Fruit fly (Drosophila melanogaster) whole organism, embryonic: ENCODE measurements around the gene AP-2alpha.

Experiments used
- Antp ChIP-seq: fragments of 200-800 bp; sonication (Bioruptor generic); optimal IDR thresholded peaks from 3 replicates; lab custom pipeline; 2016; ENCODE audit warnings: missing biosample characterization, missing genetic modification characterization
- Bteb2 ChIP-seq: fragments of 200-800 bp; sonication (Bioruptor generic); optimal IDR thresholded peaks from 2 replicates; lab custom pipeline; 2016; ENCODE audit warnings: missing biosample characterization, missing genetic modification characterization
- C15 ChIP-seq: fragments of 200-800 bp; sonication (Bioruptor generic); IDR thresholded peaks from 3 replicates; pipeline ENCODE4 v1.3.6; 2022; ENCODE audit warnings: missing biosample characterization, missing genetic modification characterization
- CG12219 ChIP-seq: fragments of 200-800 bp; sonication (Bioruptor generic); optimal IDR thresholded peaks from 3 replicates; lab custom pipeline; 2018; ENCODE audit warnings: missing biosample characterization, mild to moderate bottlenecking, missing genetic modification characterization
- CG12391 ChIP-seq: fragments of 200-800 bp; sonication (Bioruptor generic); optimal IDR thresholded peaks from 3 replicates; lab custom pipeline; 2018; ENCODE audit warnings: missing biosample characterization, mild to moderate bottlenecking, missing genetic modification characterization, moderate library complexity
- CG15696 ChIP-seq: fragments of 200-800 bp; sonication (Bioruptor generic); optimal IDR thresholded peaks from 2 replicates; lab custom pipeline; 2019; ENCODE audit warnings: missing biosample characterization, mild to moderate bottlenecking, missing genetic modification characterization, moderate library complexity
- CG16779 ChIP-seq: fragments of 200-800 bp; sonication (Bioruptor generic); IDR thresholded peaks from 2 replicates; pipeline ENCODE4 v1.3.6; 2022; ENCODE audit warnings: missing biosample characterization, missing genetic modification characterization
- CG17802 ChIP-seq: fragments of 200-800 bp; sonication (Bioruptor generic); optimal IDR thresholded peaks from 2 replicates; lab custom pipeline; 2018; ENCODE audit warnings: missing biosample characterization, mild to moderate bottlenecking, missing genetic modification characterization, moderate library complexity
- CG18476 ChIP-seq: fragments of 200-800 bp; sonication (Bioruptor generic); optimal IDR thresholded peaks from 2 replicates; lab custom pipeline; 2016; ENCODE audit warnings: missing biosample characterization, mild to moderate bottlenecking, missing genetic modification characterization
- CG18599 ChIP-seq: fragments of 200-800 bp; sonication (Bioruptor generic); optimal IDR thresholded peaks from 3 replicates; lab custom pipeline; 2017; ENCODE audit warnings: missing biosample characterization, missing genetic modification characterization, mild to moderate bottlenecking, moderate library complexity, missing genetic modification reagents
- CG18764 ChIP-seq: fragments of 200-800 bp; sonication (Bioruptor generic); optimal IDR thresholded peaks from 3 replicates; lab custom pipeline; 2016; ENCODE audit warnings: missing biosample characterization, missing genetic modification characterization
- CG31388 ChIP-seq: fragments of 200-800 bp; sonication (Bioruptor generic); optimal IDR thresholded peaks from 2 replicates; lab custom pipeline; 2016; ENCODE audit warnings: missing biosample characterization, missing genetic modification characterization
- CG31441 ChIP-seq: fragments of 200-800 bp; sonication (Bioruptor generic); IDR thresholded peaks from 2 replicates; pipeline ENCODE4 v1.3.6; 2022; ENCODE audit warnings: missing biosample characterization, missing genetic modification characterization
- CG3838 ChIP-seq: fragments of 200-800 bp; sonication (Bioruptor generic); optimal IDR thresholded peaks from 3 replicates; lab custom pipeline; 2016; ENCODE audit warnings: missing biosample characterization, missing genetic modification characterization
- CG4707 ChIP-seq: fragments of 200-800 bp; sonication (Bioruptor generic); optimal IDR thresholded peaks from 2 replicates; lab custom pipeline; 2018; ENCODE audit warnings: missing biosample characterization, mild to moderate bottlenecking, missing genetic modification characterization, moderate library complexity
- CG4730 ChIP-seq: fragments of 200-800 bp; sonication (Bioruptor generic); IDR thresholded peaks from 2 replicates; pipeline ENCODE4 v1.3.6; 2022; ENCODE audit warnings: missing biosample characterization, missing genetic modification characterization
- CG7928 ChIP-seq: fragments of 200-800 bp; sonication (Bioruptor generic); optimal IDR thresholded peaks from 2 replicates; lab custom pipeline; 2017; ENCODE audit warnings: missing biosample characterization, mild to moderate bottlenecking, missing genetic modification characterization
- Dfd ChIP-seq, 2 experiments: fragments of >200 bp; optimal IDR thresholded peaks; 2 replicates each; lab custom pipeline; 2017; ENCODE audit warnings: missing biosample characterization in 2 of 2, missing genetic modification characterization in 2 of 2
- Dip3 ChIP-seq: fragments of 200-800 bp; sonication (Bioruptor generic); optimal IDR thresholded peaks from 3 replicates; lab custom pipeline; 2016; ENCODE audit warnings: missing biosample characterization, missing genetic modification characterization
- Doc3 ChIP-seq: fragments of 200-800 bp; sonication (Bioruptor generic); IDR thresholded peaks from 3 replicates; pipeline ENCODE4 v1.3.6; 2022; ENCODE audit warnings: missing biosample characterization, missing genetic modification characterization; ENCODE audit not compliant: partially characterized antibody
- Dref ChIP-seq: fragments of 200-800 bp; sonication (Bioruptor generic); IDR thresholded peaks from 2 replicates; pipeline ENCODE4 v1.3.6; 2022; ENCODE audit warnings: missing biosample characterization, missing genetic modification characterization
- E2f2 ChIP-seq: fragments of 200-800 bp; sonication (Bioruptor generic); IDR thresholded peaks from 2 replicates; pipeline ENCODE4 v1.3.6; 2022; ENCODE audit warnings: missing biosample characterization, missing genetic modification characterization
- ERR ChIP-seq: fragments of 200-800 bp; sonication (Bioruptor generic); optimal IDR thresholded peaks from 2 replicates; lab custom pipeline; 2016; ENCODE audit warnings: missing biosample characterization, missing genetic modification characterization
- Elba2 ChIP-seq: fragments of 200-800 bp; sonication (Bioruptor generic); optimal IDR thresholded peaks from 3 replicates; lab custom pipeline; 2016; ENCODE audit warnings: missing biosample characterization, missing genetic modification characterization
- Fer1 ChIP-seq: fragments of 200-800 bp; sonication (Bioruptor generic); optimal IDR thresholded peaks from 2 replicates; lab custom pipeline; 2017; ENCODE audit warnings: missing biosample characterization, mild to moderate bottlenecking, missing genetic modification characterization
- Fer3 ChIP-seq: fragments of 200-800 bp; sonication (Bioruptor generic); optimal IDR thresholded peaks from 2 replicates; lab custom pipeline; 2018; ENCODE audit warnings: missing biosample characterization, mild to moderate bottlenecking, missing genetic modification characterization, moderate library complexity
- H2.0 ChIP-seq: fragments of 200-800 bp; sonication (Bioruptor generic); IDR thresholded peaks from 2 replicates; pipeline ENCODE4 v1.3.6; 2022; ENCODE audit warnings: missing biosample characterization, missing genetic modification characterization
- NC2β ChIP-seq: fragments of 200-800 bp; sonication (Bioruptor generic); optimal IDR thresholded peaks from 2 replicates; lab custom pipeline; 2016; ENCODE audit warnings: missing biosample characterization, missing genetic modification characterization
- bsh ChIP-seq, 2 experiments: fragments of 200-800 bp; sonication (Bioruptor generic); optimal IDR thresholded peaks; 2 replicates each; lab custom pipeline; 2017 to 2018; ENCODE audit warnings: mild to moderate bottlenecking in 2 of 2, missing biosample characterization in 2 of 2, missing genetic modification characterization in 2 of 2, moderate library complexity in 1 of 2
- ci ChIP-seq: fragments of 200-800 bp; sonication (Bioruptor generic); IDR thresholded peaks from 3 replicates; pipeline ENCODE4 v1.3.6; 2022; ENCODE audit warnings: missing biosample characterization, missing genetic modification characterization
- croc ChIP-seq: fragments of 200-800 bp; sonication (Bioruptor generic); conservative IDR thresholded peaks from 3 replicates; pipeline ENCODE4 v1.3.6; 2022; ENCODE audit warnings: missing biosample characterization, missing genetic modification characterization
- danr ChIP-seq: fragments of 200-800 bp; sonication (Bioruptor generic); IDR thresholded peaks from 2 replicates; pipeline ENCODE4 v1.3.6; 2022; ENCODE audit warnings: missing biosample characterization, missing genetic modification characterization
- eve ChIP-seq, 2 experiments: fragments of >200 bp; optimal IDR thresholded peaks; 2 replicates each; lab custom pipeline; 2017; ENCODE audit warnings: missing biosample characterization in 2 of 2, missing genetic modification characterization in 2 of 2
- exex ChIP-seq: fragments of 200-800 bp; sonication (Bioruptor generic); optimal IDR thresholded peaks from 4 replicates; lab custom pipeline; 2018; ENCODE audit warnings: missing biosample characterization, mild to moderate bottlenecking, missing genetic modification characterization, moderate library complexity
- fd96Cb ChIP-seq: fragments of 200-800 bp; sonication (Bioruptor generic); optimal IDR thresholded peaks from 2 replicates; lab custom pipeline; 2018; ENCODE audit warnings: missing biosample characterization, mild to moderate bottlenecking, missing genetic modification characterization, moderate library complexity
- ftz-f1 ChIP-seq: fragments of 200-800 bp; sonication (Bioruptor generic); optimal IDR thresholded peaks from 2 replicates; lab custom pipeline; 2016; ENCODE audit warnings: missing biosample characterization, missing genetic modification characterization
- her ChIP-seq: fragments of 200-800 bp; sonication (Bioruptor generic); optimal IDR thresholded peaks from 2 replicates; lab custom pipeline; 2016; ENCODE audit warnings: missing biosample characterization, missing genetic modification characterization
- jigr1 ChIP-seq: fragments of 200-800 bp; sonication (Bioruptor generic); IDR thresholded peaks from 3 replicates; pipeline ENCODE4 v1.3.6; 2022; ENCODE audit warnings: missing biosample characterization, missing genetic modification characterization
- jing ChIP-seq: fragments of 200-800 bp; sonication (Bioruptor generic); optimal IDR thresholded peaks from 2 replicates; lab custom pipeline; 2018; ENCODE audit warnings: missing biosample characterization, mild to moderate bottlenecking, missing genetic modification characterization
- nom ChIP-seq: fragments of 200-800 bp; sonication (Bioruptor generic); optimal IDR thresholded peaks from 2 replicates; lab custom pipeline; 2017; ENCODE audit warnings: missing biosample characterization, missing genetic modification characterization, mild to moderate bottlenecking, moderate library complexity, missing genetic modification reagents
- pb ChIP-seq: fragments of 200-800 bp; sonication (Bioruptor generic); optimal IDR thresholded peaks from 3 replicates; lab custom pipeline; 2016; ENCODE audit warnings: missing biosample characterization, missing genetic modification characterization
- ro ChIP-seq: fragments of 200-800 bp; sonication (Bioruptor generic); IDR thresholded peaks from 2 replicates; pipeline ENCODE4 v1.3.6; 2022; ENCODE audit warnings: missing biosample characterization, missing genetic modification characterization
- sqz ChIP-seq: fragments of 200-800 bp; sonication (Bioruptor generic); optimal IDR thresholded peaks from 3 replicates; lab custom pipeline; 2018; ENCODE audit warnings: missing biosample characterization, mild to moderate bottlenecking, missing genetic modification characterization
- tna ChIP-seq: fragments of 200-800 bp; sonication (Bioruptor generic); IDR thresholded peaks from 2 replicates; pipeline ENCODE4 v1.3.6; 2022; ENCODE audit warnings: missing biosample characterization, missing genetic modification characterization; ENCODE audit not compliant: partially characterized antibody
- toy ChIP-seq: fragments of 200-800 bp; sonication (Bioruptor generic); IDR thresholded peaks from 2 replicates; pipeline ENCODE4 v1.3.6; 2022; ENCODE audit warnings: missing biosample characterization, missing genetic modification characterization
- trem ChIP-seq: fragments of 200-800 bp; optimal IDR thresholded peaks from 3 replicates; lab custom pipeline; 2019; ENCODE audit warnings: missing biosample characterization, mild to moderate bottlenecking, missing genetic modification characterization, moderate library complexity
- unc-4 ChIP-seq: fragments of 200-800 bp; sonication (Bioruptor generic); IDR thresholded peaks from 2 replicates; pipeline ENCODE4 v1.3.6; 2022; ENCODE audit warnings: missing biosample characterization, missing genetic modification characterization; ENCODE audit not compliant: partially characterized antibody
- yki ChIP-seq: fragments of >200 bp; optimal IDR thresholded peaks from 3 replicates; lab custom pipeline; 2018

Gene AP-2alpha

dm6 chr2L:403627-404575, 10.7 kb downstream of the AP-2alpha start, which contains the start of gene Polr1B (continued):
- TF ChIP-seq jigr1 (GFP tag; lab: Robert Waterston, UW) (no peak), Dfd (GFP tag; optimal IDR thresholded peaks at IDR 0.05; lab: Kevin White, UChicago) (no peak), tna (no peak), Fer1 (GFP tag; lab: Kevin White, UChicago) (peak; percentile 41), CG16779 (GFP tag; lab: Robert Waterston, UW) (no peak), CG4730 (GFP tag; lab: Robert Waterston, UW) (no peak), jing (GFP tag; lab: Kevin White, UChicago) (no peak), ftz-f1 (GFP tag; lab: Kevin White, UChicago) (no peak), CG18764 (GFP tag; lab: Kevin White, UChicago) (no peak), Antp (GFP tag; lab: Kevin White, UChicago) (no peak), CG18476 (GFP tag; lab: Kevin White, UChicago) (no peak), danr (GFP tag; lab: Robert Waterston, UW) (no peak), Elba2 (GFP tag; lab: Kevin White, UChicago) (peak; percentile 38), CG7928 (GFP tag; lab: Kevin White, UChicago) (no peak), sqz (GFP tag; lab: Kevin White, UChicago) (no peak), CG3838 (GFP tag; lab: Kevin White, UChicago) (no peak), CG12391 (tag; lab: Kevin White, UChicago) (peak; percentile 50), trem (peak; percentile 100), exex (tag; lab: Kevin White, UChicago) (no peak), CG31388 (GFP tag; lab: Kevin White, UChicago) (no peak), CG4707 (GFP tag; lab: Kevin White, UChicago) (no peak), Bteb2 (GFP tag; lab: Kevin White, UChicago) (no peak), Fer3 (tag; lab: Kevin White, UChicago) (no peak), CG12219 (GFP tag; lab: Kevin White, UChicago) (no peak), CG31441 (GFP tag; lab: Robert Waterston, UW) (no peak), ci (GFP tag; lab: Robert Waterston, UW) (no peak), eve (GFP tag; optimal IDR thresholded peaks at IDR 0.05; lab: Kevin White, UChicago) (no peak), C15 (GFP tag; lab: Robert Waterston, UW) (no peak), CG15696 (tag; lab: Kevin White, UChicago) (no peak), CG17802 (no peak), ERR (GFP tag; lab: Kevin White, UChicago) (no peak), unc-4 (peak; percentile 48; the same call in 1 of the 2 replicates), toy (GFP tag; lab: Robert Waterston, UW) (no peak), E2f2 (peak; percentile 93), Doc3 (GFP tag; lab: Robert Waterston, UW) (no peak; the same call in 2 of the 3 replicates), Dref (GFP tag; lab: Robert Waterston, UW) (peak; percentile 38; the same call in 1 of the 2 replicates), her (GFP tag; lab: Kevin White, UChicago) (no peak), yki (no peak), H2.0 (GFP tag; lab: Robert Waterston, UW) (no peak), bsh (GFP tag; optimal IDR thresholded peaks at IDR 0.05; lab: Kevin White, UChicago) (no peak), CG18599 (GFP tag; lab: Kevin White, UChicago) (no peak), NC2β (no peak), Dip3 (GFP tag; lab: Kevin White, UChicago) (no peak), pb (GFP tag; lab: Kevin White, UChicago) (no peak), croc (GFP tag; lab: Robert Waterston, UW) (no peak), fd96Cb (tag; lab: Kevin White, UChicago) (no peak), nom (GFP tag; lab: Kevin White, UChicago) (no peak), ro (GFP tag; lab: Robert Waterston, UW) (no peak)
